Worm (Caenorhabditis elegans) whole organism, late embryonic: Measurements from ENCODE around the gene K10D2.8.

Experiments
- C08G9.2 ChIP-seq: sonication (generic microtip); optimal IDR thresholded peaks from 2 replicates; lab custom pipeline; 2016; ENCODE audit warnings: mild to moderate bottlenecking, missing genetic modification characterization, moderate library complexity, missing compliant biosample characterization
- C38D4.7 ChIP-seq: fragments of 200-800 bp; sonication (Bioruptor generic); optimal IDR thresholded peaks from 2 replicates; lab custom pipeline; 2018; ENCODE audit warnings: mild to moderate bottlenecking, missing genetic modification characterization, moderate library complexity, missing compliant biosample characterization
- F13H6.1 ChIP-seq: sonication (generic microtip); optimal IDR thresholded peaks from 2 replicates; lab custom pipeline; 2016; ENCODE audit warnings: missing genetic modification characterization, missing compliant biosample characterization
- K09A11.1 ChIP-seq: sonication (generic microtip); optimal IDR thresholded peaks from 2 replicates; lab custom pipeline; 2017; ENCODE audit warnings: antibody characterized with exemption, mild to moderate bottlenecking, missing genetic modification characterization, missing compliant biosample characterization; ENCODE audit not compliant: insufficient read depth
- T23F11.4 ChIP-seq: fragments of 200-800 bp; sonication (Bioruptor generic); optimal IDR thresholded peaks from 2 replicates; lab custom pipeline; 2018; ENCODE audit warnings: mild to moderate bottlenecking, missing genetic modification characterization, missing compliant biosample characterization
- Y22D7AL.16 ChIP-seq: sonication (generic microtip); optimal IDR thresholded peaks from 2 replicates; lab custom pipeline; 2016; ENCODE audit warnings: missing genetic modification characterization, missing compliant biosample characterization
- ahr-1 ChIP-seq: sonication (generic microtip); optimal IDR thresholded peaks from 2 replicates; lab custom pipeline; 2016; ENCODE audit warnings: missing genetic modification characterization, missing compliant biosample characterization
- ceh-18 ChIP-seq: sonication (generic microtip); optimal IDR thresholded peaks from 2 replicates; lab custom pipeline; 2016; ENCODE audit warnings: missing genetic modification characterization, missing compliant biosample characterization
- ceh-31 ChIP-seq: sonication (generic microtip); optimal IDR thresholded peaks from 2 replicates; lab custom pipeline; 2016; ENCODE audit warnings: missing genetic modification characterization, missing compliant biosample characterization
- ceh-6 ChIP-seq: fragments of 200-800 bp; sonication (Bioruptor generic); optimal IDR thresholded peaks from 2 replicates; lab custom pipeline; 2018; ENCODE audit warnings: mild to moderate bottlenecking, missing genetic modification characterization, missing compliant biosample characterization
- ceh-9 ChIP-seq: sonication (generic microtip); optimal IDR thresholded peaks from 2 replicates; lab custom pipeline; 2016; ENCODE audit warnings: mild to moderate bottlenecking, missing genetic modification characterization, inconsistent platforms, missing compliant biosample characterization
- che-1 ChIP-seq: sonication (generic microtip); optimal IDR thresholded peaks from 2 replicates; lab custom pipeline; 2016; ENCODE audit warnings: mild to moderate bottlenecking, missing genetic modification characterization, missing compliant biosample characterization
- dmd-4 ChIP-seq: sonication (generic microtip); optimal IDR thresholded peaks from 2 replicates; lab custom pipeline; 2016; ENCODE audit warnings: borderline replicate concordance, missing genetic modification characterization, missing compliant biosample characterization
- elt-2 ChIP-seq: sonication (generic microtip); optimal IDR thresholded peaks from 2 replicates; lab custom pipeline; 2016; ENCODE audit warnings: missing genetic modification reagents, missing genetic modification characterization, missing compliant biosample characterization
- elt-4 ChIP-seq: sonication (generic microtip); optimal IDR thresholded peaks from 2 replicates; lab custom pipeline; 2016; ENCODE audit warnings: missing genetic modification characterization, missing compliant biosample characterization
- hlh-6 ChIP-seq: sonication (generic microtip); optimal IDR thresholded peaks from 2 replicates; lab custom pipeline; 2016; ENCODE audit warnings: missing genotype, missing genetic modification characterization, missing compliant biosample characterization
- hlh-8 ChIP-seq: sonication (generic microtip); optimal IDR thresholded peaks from 2 replicates; lab custom pipeline; 2016; ENCODE audit warnings: missing genotype, missing genetic modification characterization, missing compliant biosample characterization
- lin-11 ChIP-seq: fragments of 200-800 bp; sonication (Bioruptor generic); optimal IDR thresholded peaks from 2 replicates; lab custom pipeline; 2018; ENCODE audit warnings: mild to moderate bottlenecking, missing genetic modification characterization, missing compliant biosample characterization
- madf-2 ChIP-seq: sonication (generic microtip); optimal IDR thresholded peaks from 2 replicates; lab custom pipeline; 2017; ENCODE audit warnings: missing genetic modification characterization, missing compliant biosample characterization
- mec-3 ChIP-seq: sonication (generic microtip); optimal IDR thresholded peaks from 2 replicates; lab custom pipeline; 2016; ENCODE audit warnings: borderline replicate concordance, missing genetic modification characterization, missing compliant biosample characterization
- nhr-11 ChIP-seq: fragments of 150-350 bp; optimal IDR thresholded peaks from 2 replicates; lab custom pipeline; 2014; ENCODE audit warnings: missing biosample characterization, missing genetic modification characterization
- nhr-232 ChIP-seq: sonication (generic microtip); optimal IDR thresholded peaks from 2 replicates; lab custom pipeline; 2016; ENCODE audit warnings: missing genetic modification characterization, missing compliant biosample characterization
- odd-2 ChIP-seq: sonication (generic microtip); optimal IDR thresholded peaks from 2 replicates; lab custom pipeline; 2017; ENCODE audit warnings: antibody characterized with exemption, mild to moderate bottlenecking, missing genetic modification characterization, missing compliant biosample characterization
- pha-2 ChIP-seq: sonication (generic microtip); optimal IDR thresholded peaks from 2 replicates; lab custom pipeline; 2017; ENCODE audit warnings: mild to moderate bottlenecking, missing genetic modification characterization, missing compliant biosample characterization
- rnt-1 ChIP-seq: sonication (generic microtip); optimal IDR thresholded peaks from 2 replicates; lab custom pipeline; 2016; ENCODE audit warnings: missing genetic modification characterization, missing compliant biosample characterization
- sox-2 ChIP-seq: fragments of 200-800 bp; sonication (Bioruptor generic); IDR thresholded peaks from 2 replicates; pipeline ENCODE4 v1.3.6; 2022; ENCODE audit warnings: missing genetic modification reagents, missing genetic modification characterization, missing compliant biosample characterization
- syd-9 ChIP-seq: sonication (generic microtip); optimal IDR thresholded peaks from 2 replicates; lab custom pipeline; 2016; ENCODE audit warnings: mild to moderate bottlenecking, missing genetic modification characterization, moderate library complexity, missing compliant biosample characterization
- tbx-2 ChIP-seq: sonication (generic microtip); optimal IDR thresholded peaks from 2 replicates; lab custom pipeline; 2016; ENCODE audit warnings: missing genetic modification characterization, missing compliant biosample characterization
- unc-3 ChIP-seq, 2 experiments: fragments of 200-800 bp in 1 of 2; sonication (Bioruptor generic) in 1 of 2; sonication (generic microtip) in 1 of 2; conservative IDR thresholded peaks in 1 of 2; optimal IDR thresholded peaks in 1 of 2; 2 replicates each; pipeline versions ENCODE4 v1.3.6 to Lab custom; 2016 to 2022; ENCODE audit warnings: missing compliant biosample characterization in 2 of 2, missing genetic modification characterization in 2 of 2, missing genetic modification reagents in 1 of 2
- unc-55 ChIP-seq: sonication (generic microtip); optimal IDR thresholded peaks from 2 replicates; lab custom pipeline; 2017; ENCODE audit warnings: missing biosample characterization, missing genetic modification reagents, missing genetic modification characterization
- unc-86 ChIP-seq: sonication (generic microtip); optimal IDR thresholded peaks from 2 replicates; lab custom pipeline; 2016; ENCODE audit warnings: missing genetic modification characterization, missing compliant biosample characterization

The K10D2.8 gene

ce11 chrIII:5149478-5149877 lies 39.0 kb upstream of the K10D2.8 start, which contains the start of gene Y54H5A.2:
Gene Y54H5A.2 (minus strand): TSS chrIII:5149578.
- no peak for TF ChIP-seq C08G9.2 (tag; lab: Kevin White, UChicago)
- no peak for TF ChIP-seq odd-2 (tag; lab: Kevin White, UChicago)
- TF ChIP-seq mec-3 (tag; lab: Kevin White, UChicago): no peak
- no peak for TF ChIP-seq madf-2 (tag; lab: Kevin White, UChicago)
- TF ChIP-seq nhr-232 (tag; lab: Kevin White, UChicago): no peak
- TF ChIP-seq syd-9 (tag; lab: Kevin White, UChicago): no peak
- no peak for TF ChIP-seq hlh-6
- no peak for TF ChIP-seq nhr-11 (tag; lab: Kevin White, UChicago)
- no peak for TF ChIP-seq lin-11 (tag; lab: Kevin White, UChicago)

ce11 chrIII:5150012-5150411 lies 38.5 kb upstream of the K10D2.8 start:
- TF ChIP-seq C38D4.7 (GFP tag; lab: Kevin White, UChicago) (no peak), tbx-2 (peak; percentile 68)
- TF ChIP-seq, all 69 proteins: peak for 1

- no peak for TF ChIP-seq syd-9 (tag; lab: Kevin White, UChicago)
- peak; percentile 85 for TF ChIP-seq tbx-2
- TF ChIP-seq C38D4.7 (GFP tag; lab: Kevin White, UChicago): no peak
- TF ChIP-seq unc-55 (GFP tag; lab: Kevin White, UChicago): peak; percentile 33
Measured at ce11 chrIII:5150980-5151379, 37.5 kb upstream of the K10D2.8 start.

- TF ChIP-seq K09A11.1 (tag; lab: Kevin White, UChicago): no peak
- TF ChIP-seq ceh-31 (tag; lab: Kevin White, UChicago): peak; percentile 11
- TF ChIP-seq sox-2 (GFP tag; lab: Robert Waterston, UW): no peak
- no peak for TF ChIP-seq dmd-4 (tag; lab: Kevin White, UChicago)
- TF ChIP-seq ahr-1 (tag; lab: Kevin White, UChicago): no peak
- TF ChIP-seq Y22D7AL.16 (tag; lab: Kevin White, UChicago): no peak
- peak; percentile 13 for TF ChIP-seq elt-2 (tag; lab: Kevin White, UChicago)
Measured at ce11 chrIII:5153137-5153536, 35.4 kb upstream of the K10D2.8 start, which contains the start of the genes rbm-42 and grwd-1. Gene rbm-42 (minus strand): TSS chrIII:5153229. Gene grwd-1 (plus strand): TSS chrIII:5153464.

- TF ChIP-seq nhr-232 (tag; lab: Kevin White, UChicago) (no peak), che-1 (tag; lab: Kevin White, UChicago) (no peak), ceh-6 (no peak), syd-9 (tag; lab: Kevin White, UChicago) (no peak), ahr-1 (tag; lab: Kevin White, UChicago) (no peak), rnt-1 (tag; lab: Kevin White, UChicago) (no peak), T23F11.4 (no peak), nhr-11 (tag; lab: Kevin White, UChicago) (no peak), C38D4.7 (GFP tag; lab: Kevin White, UChicago) (no peak), elt-4 (tag; lab: Kevin White, UChicago) (no peak), odd-2 (tag; lab: Kevin White, UChicago) (no peak), hlh-8 (tag; lab: Kevin White, UChicago) (no peak), ceh-31 (tag; lab: Kevin White, UChicago) (no peak), pha-2 (tag; lab: Kevin White, UChicago) (no peak), F13H6.1 (tag; lab: Kevin White, UChicago) (no peak), ceh-9 (tag; lab: Kevin White, UChicago) (no peak), unc-86 (no peak), unc-3 (GFP tag; conservative IDR thresholded peaks at IDR 0.05; lab: Robert Waterston, UW) (no peak), unc-3 (tag; optimal IDR thresholded peaks at IDR 0.05; lab: Kevin White, UChicago) (no peak), ceh-18 (no peak)
Measured at ce11 chrIII:5155393-5155792, 33.1 kb upstream of the K10D2.8 start.
